Worm (Caenorhabditis elegans) whole organism, young adult: ENCODE results near the gene ddn-3.
A peak's percentile ranks its signal among the peaks of the same experiment; 100 is the strongest.
"Not testable (repeated sequence)": the region's sequence is repeated elsewhere in the genome, so short reads cannot be mapped to it uniquely, and the experiment has no call there.

Experiments used
- B0019.2 ChIP-seq: fragments of 200-800 bp; sonication (Bioruptor generic); conservative IDR thresholded peaks from 2 replicates; pipeline ENCODE4 v1.3.6; 2022; ENCODE audit warnings: missing genetic modification reagents, missing genetic modification characterization, missing compliant biosample characterization
- D2030.7 ChIP-seq: fragments of 200-800 bp; sonication (Bioruptor generic); IDR thresholded peaks from 2 replicates; pipeline ENCODE4 v1.3.6; 2022; ENCODE audit warnings: missing genetic modification reagents, missing genetic modification characterization, missing compliant biosample characterization
- F22D6.2 ChIP-seq: sonication (generic microtip); optimal IDR thresholded peaks from 2 replicates; lab custom pipeline; 2016; ENCODE audit warnings: mild to moderate bottlenecking, missing genetic modification characterization, missing compliant biosample characterization
- F33H1.4 ChIP-seq: fragments of 200-800 bp; sonication (Bioruptor generic); IDR thresholded peaks from 2 replicates; pipeline ENCODE4 v1.3.6; 2022; ENCODE audit warnings: missing genetic modification reagents, missing genetic modification characterization, missing compliant biosample characterization
- F39B2.1 ChIP-seq: fragments of 200-800 bp; sonication (Bioruptor generic); IDR thresholded peaks from 2 replicates; pipeline ENCODE4 v1.3.6; 2022; ENCODE audit warnings: missing genetic modification reagents, missing genetic modification characterization, missing compliant biosample characterization
- F57A8.1 ChIP-seq: fragments of 200-800 bp; sonication (Bioruptor generic); optimal IDR thresholded peaks from 2 replicates; lab custom pipeline; 2018; ENCODE audit warnings: mild to moderate bottlenecking, missing genetic modification characterization, moderate library complexity, missing compliant biosample characterization
- Y67H2A.10 ChIP-seq: fragments of 200-800 bp; sonication (Bioruptor generic); conservative IDR thresholded peaks from 2 replicates; pipeline ENCODE4 v1.3.6; 2022; ENCODE audit warnings: missing genetic modification reagents, missing genetic modification characterization, missing compliant biosample characterization
- ZK185.1 ChIP-seq: sonication (generic microtip); optimal IDR thresholded peaks from 2 replicates; lab custom pipeline; 2016; ENCODE audit warnings: mild to moderate bottlenecking, missing genetic modification characterization, missing compliant biosample characterization; ENCODE audit not compliant: poor library complexity, severe bottlenecking
- athp-1 ChIP-seq: sonication (generic microtip); optimal IDR thresholded peaks from 2 replicates; lab custom pipeline; 2017; ENCODE audit warnings: mild to moderate bottlenecking, missing genetic modification characterization, missing compliant biosample characterization
- attf-6 ChIP-seq: fragments of 200-800 bp; sonication (Bioruptor generic); IDR thresholded peaks from 2 replicates; pipeline ENCODE4 v1.3.6; 2022; ENCODE audit warnings: missing genetic modification reagents, missing genetic modification characterization, missing compliant biosample characterization
- ccch-3 ChIP-seq: fragments of 200-800 bp; sonication (Bioruptor generic); optimal IDR thresholded peaks from 2 replicates; lab custom pipeline; 2018; ENCODE audit warnings: mild to moderate bottlenecking, missing genetic modification characterization, missing compliant biosample characterization
- him-1 ChIP-seq: sonication (generic microtip); optimal IDR thresholded peaks from 2 replicates; lab custom pipeline; 2016; ENCODE audit warnings: missing genotype, missing genetic modification reagents, missing genetic modification characterization, missing compliant biosample characterization
- hsf-1 ChIP-seq: fragments of 200-800 bp; sonication (Bioruptor generic); IDR thresholded peaks from 2 replicates; pipeline ENCODE4 v1.3.6; 2022; ENCODE audit warnings: missing genetic modification reagents, missing genetic modification characterization, missing compliant biosample characterization
- lag-1 ChIP-seq: fragments of 200-800 bp; sonication (Bioruptor generic); IDR thresholded peaks from 2 replicates; pipeline ENCODE4 v1.3.6; 2022; ENCODE audit warnings: missing genetic modification reagents, missing genetic modification characterization, missing compliant biosample characterization
- lin-26 ChIP-seq: fragments of 200-800 bp; sonication (Bioruptor generic); IDR thresholded peaks from 2 replicates; pipeline ENCODE4 v1.3.6; 2022; ENCODE audit warnings: missing genetic modification reagents, missing genetic modification characterization, missing compliant biosample characterization
- lsl-1 ChIP-seq: fragments of 200-800 bp; sonication (Bioruptor generic); optimal IDR thresholded peaks from 2 replicates; lab custom pipeline; 2018; ENCODE audit warnings: mild to moderate bottlenecking, missing genetic modification characterization, moderate library complexity, missing compliant biosample characterization
- madf-10 ChIP-seq: sonication (generic microtip); optimal IDR thresholded peaks from 2 replicates; lab custom pipeline; 2016; ENCODE audit warnings: mild to moderate bottlenecking, missing genetic modification characterization, missing compliant biosample characterization
- madf-6 ChIP-seq: fragments of 200-800 bp; sonication (Bioruptor generic); IDR thresholded peaks from 2 replicates; pipeline ENCODE4 v1.3.6; 2022; ENCODE audit warnings: missing genetic modification reagents, missing genetic modification characterization, missing compliant biosample characterization
- madf-8 ChIP-seq: fragments of 200-800 bp; sonication (Bioruptor generic); conservative IDR thresholded peaks from 2 replicates; pipeline ENCODE4 v1.3.6; 2022; ENCODE audit warnings: missing genetic modification reagents, missing genetic modification characterization, missing compliant biosample characterization
- mcd-1 ChIP-seq: fragments of 200-800 bp; sonication (Bioruptor generic); IDR thresholded peaks from 2 replicates; pipeline ENCODE4 v1.3.6; 2022; ENCODE audit warnings: missing genetic modification reagents, missing genetic modification characterization, missing compliant biosample characterization
- mxl-1 ChIP-seq: sonication (generic microtip); optimal IDR thresholded peaks from 2 replicates; lab custom pipeline; 2016; ENCODE audit warnings: missing genetic modification characterization, missing compliant biosample characterization
- nfya-1 ChIP-seq: sonication (generic microtip); optimal IDR thresholded peaks from 2 replicates; lab custom pipeline; 2017; ENCODE audit warnings: antibody characterized with exemption, missing compliant biosample characterization, missing genetic modification characterization, borderline replicate concordance; ENCODE audit not compliant: insufficient read depth
- pha-4 ChIP-seq: fragments of 150-350 bp; sonication (generic microtip); optimal IDR thresholded peaks from 2 replicates; lab custom pipeline; 2014; ENCODE audit warnings: missing biosample characterization, missing genetic modification reagents, missing genetic modification characterization
- rcor-1 ChIP-seq: fragments of 200-800 bp; sonication (Bioruptor generic); IDR thresholded peaks from 2 replicates; pipeline ENCODE4 v1.3.6; 2022; ENCODE audit warnings: missing genetic modification reagents, missing genetic modification characterization, missing compliant biosample characterization
- sdz-38 ChIP-seq: sonication (generic microtip); optimal IDR thresholded peaks from 2 replicates; lab custom pipeline; 2016; ENCODE audit warnings: missing genotype, missing genetic modification characterization, missing compliant biosample characterization
- snpc-1.1 ChIP-seq: sonication (generic microtip); optimal IDR thresholded peaks from 2 replicates; lab custom pipeline; 2017; ENCODE audit warnings: missing genetic modification characterization, mild to moderate bottlenecking, missing compliant biosample characterization, antibody characterized with exemption, moderate library complexity, missing genotype, missing genetic modification reagents; ENCODE audit not compliant: insufficient read depth
- snpc-1.3 ChIP-seq: sonication (generic microtip); optimal IDR thresholded peaks from 2 replicates; lab custom pipeline; 2017; ENCODE audit warnings: missing genetic modification characterization, mild to moderate bottlenecking, missing compliant biosample characterization, antibody characterized with exemption, moderate library complexity, missing genotype, missing genetic modification reagents; ENCODE audit not compliant: insufficient read depth
- snpc-4 ChIP-seq, 5 experiments: fragments of 150-350 bp in 1 of 5; sonication (generic microtip) in 4 of 5; optimal IDR thresholded peaks; 2 replicates each; lab custom pipeline; 2014 to 2018; ENCODE audit warnings: missing genetic modification characterization in 5 of 5, missing biosample characterization in 3 of 5, antibody characterized with exemption in 2 of 5, mild to moderate bottlenecking in 2 of 5, missing compliant biosample characterization in 2 of 5, missing genotype in 2 of 5, moderate library complexity in 2 of 5, missing genetic modification reagents in 1 of 5
- sptf-2 ChIP-seq: fragments of 200-800 bp; sonication (Bioruptor generic); optimal IDR thresholded peaks from 2 replicates; lab custom pipeline; 2018; ENCODE audit warnings: mild to moderate bottlenecking, missing genetic modification characterization, missing compliant biosample characterization
- tbp1 ChIP-seq: fragments of 200-800 bp; sonication (Bioruptor generic); optimal IDR thresholded peaks from 2 replicates; lab custom pipeline; 2018; ENCODE audit warnings: mild to moderate bottlenecking, missing genetic modification characterization, missing compliant biosample characterization
- tlf-1 ChIP-seq: fragments of 200-800 bp; sonication (Bioruptor generic); optimal IDR thresholded peaks from 2 replicates; lab custom pipeline; 2018; ENCODE audit warnings: mild to moderate bottlenecking, missing genetic modification characterization, missing compliant biosample characterization
- unc-62 ChIP-seq: fragments of 150-350 bp; optimal IDR thresholded peaks from 2 replicates; lab custom pipeline; 2014; ENCODE audit warnings: missing biosample characterization, missing genetic modification reagents, missing genetic modification characterization
- ztf-26 ChIP-seq: sonication (generic microtip); optimal IDR thresholded peaks from 2 replicates; lab custom pipeline; 2017; ENCODE audit warnings: missing genetic modification characterization, missing compliant biosample characterization

Gene ddn-3

DNA sequence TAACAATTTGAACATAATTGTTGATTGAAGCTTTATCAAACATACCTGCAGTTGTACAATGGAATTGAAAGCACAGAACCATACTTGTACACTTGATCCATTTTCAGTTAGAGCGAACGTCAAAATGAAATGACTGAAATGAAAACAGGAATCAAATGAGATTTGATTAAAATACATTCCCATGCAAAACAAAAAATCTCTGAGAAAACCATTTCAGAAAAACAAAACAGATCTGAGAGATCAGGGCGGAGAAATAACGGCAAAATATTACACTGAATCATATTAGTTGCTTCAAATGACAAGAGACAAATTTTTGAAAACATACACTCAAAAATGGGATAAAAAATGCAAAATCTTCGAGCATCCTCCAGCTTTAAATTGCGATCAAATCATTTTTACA lies 31.2 kb downstream of the ddn-3 start, which contains the start of gene srt-33:
TSS of gene srt-33 (minus strand) at position 101 of the 400 bp plus-strand sequence.
- no peak for TF ChIP-seq F22D6.2 (tag; lab: Kevin White, UChicago)

DNA sequence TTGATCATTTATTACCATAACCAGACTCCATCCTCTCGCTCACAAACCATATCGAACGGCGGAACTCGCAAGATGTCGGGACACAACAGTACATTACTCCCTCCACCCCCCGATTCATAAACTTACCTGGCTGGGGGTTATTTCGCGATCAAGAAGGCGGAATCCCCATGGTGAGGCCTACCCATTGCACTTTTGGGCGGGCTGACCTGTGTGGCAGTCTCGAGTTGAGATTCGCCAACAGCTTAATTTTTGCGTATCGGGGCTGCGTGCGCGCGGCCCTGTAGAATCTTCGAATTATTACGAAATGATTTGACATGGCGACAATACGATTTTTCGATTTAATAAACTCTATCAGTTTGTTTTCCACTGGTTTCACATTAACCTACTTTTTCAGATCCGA lies 33.6 kb downstream of the ddn-3 start:
- 0 out of 2 replicates have a peak, but pooled peaks have one; percentile 19 for TF ChIP-seq B0019.2 (GFP tag; lab: Robert Waterston, UW)
- TF ChIP-seq mcd-1 (GFP tag; lab: Robert Waterston, UW): peak; percentile 52
- TF ChIP-seq him-1 (tag; lab: Kevin White, UChicago): peak; percentile 87
- peak; percentile 78 for TF ChIP-seq snpc-4 (GFP tag; optimal IDR thresholded peaks at IDR 0.05; lab: Kevin White, UChicago)
- TF ChIP-seq snpc-4 (tag; optimal IDR thresholded peaks at IDR 0.05; lab: Kevin White, UChicago): peak; percentile 68 to 93 (median 85)
- TF ChIP-seq tbp1 (GFP tag; lab: Kevin White, UChicago): peak; percentile 51
- peak; percentile 90 for TF ChIP-seq snpc-1.1 (tag; lab: Kevin White, UChicago)
- 0 out of 2 replicates have a peak, but pooled peaks have one; percentile 23 for TF ChIP-seq hsf-1 (GFP tag; lab: Robert Waterston, UW)
- TF ChIP-seq snpc-1.3 (tag; lab: Kevin White, UChicago): peak; percentile 43
- peak; percentile 53; the same call in 1 of the 2 replicates for TF ChIP-seq lin-26
- peak; percentile 19 for TF ChIP-seq lsl-1
- peak; percentile 87; the same call in 1 of the 2 replicates for TF ChIP-seq attf-6 (GFP tag; lab: Robert Waterston, UW)
- TF ChIP-seq madf-6: peak; percentile 55
- TF ChIP-seq D2030.7 (GFP tag; lab: Robert Waterston, UW): peak; percentile 48
- peak; percentile 25; the same call in 1 of the 2 replicates for TF ChIP-seq F33H1.4 (GFP tag; lab: Robert Waterston, UW)

ce11 chrV:14274268-14274667 lies 36.7 kb downstream of the ddn-3 start, which contains the start of gene F40G12.7:
Gene F40G12.7 (plus strand): TSS chrV:14274568.
- not testable (repeated sequence) for TF ChIP-seq mxl-1 (tag; lab: Kevin White, UChicago); rcor-1; nfya-1

ce11 chrV:14273019-14273418 lies 38.0 kb downstream of the ddn-3 start, which contains the start of gene F40G12.6:
Gene F40G12.6 (minus strand): TSS chrV:14273119.
- TF ChIP-seq tlf-1 (GFP tag; lab: Kevin White, UChicago): no peak
- TF ChIP-seq, all 124 proteins: peak for 0

ce11 chrV:14270729-14271128 lies 40.3 kb downstream of the ddn-3 start, which contains the start of gene F40G12.5:
Gene F40G12.5 (minus strand): TSS chrV:14270829.
- no peak for TF ChIP-seq pha-4 (tag; lab: Kevin White, UChicago)
- TF ChIP-seq F57A8.1 (GFP tag; lab: Kevin White, UChicago): no peak
- no peak for TF ChIP-seq unc-62 (GFP tag; lab: Kevin White, UChicago)
- TF ChIP-seq athp-1 (tag; lab: Kevin White, UChicago): no peak
- no peak for TF ChIP-seq lag-1 (GFP tag; lab: Robert Waterston, UW)
- no peak for TF ChIP-seq ccch-3
- no peak for TF ChIP-seq ztf-26
- no peak for TF ChIP-seq sptf-2 (GFP tag; lab: Kevin White, UChicago)
- TF ChIP-seq ZK185.1 (tag; lab: Kevin White, UChicago): no peak
- TF ChIP-seq snpc-4 (GFP tag; optimal IDR thresholded peaks at IDR 0.05; lab: Kevin White, UChicago): no peak
- no peak for TF ChIP-seq snpc-4 (tag; optimal IDR thresholded peaks at IDR 0.05; lab: Kevin White, UChicago)
- TF ChIP-seq sdz-38 (tag; lab: Kevin White, UChicago): no peak
- TF ChIP-seq Y67H2A.10 (GFP tag; lab: Robert Waterston, UW): no peak
- no peak for TF ChIP-seq F39B2.1 (GFP tag; lab: Robert Waterston, UW)
- no peak for TF ChIP-seq madf-8
- no peak for TF ChIP-seq madf-10 (tag; lab: Kevin White, UChicago)
